Worm (Caenorhabditis elegans) whole organism, early embryonic: ENCODE data around the gene athp-1.

Experiments
- ama-1 ChIP-seq: fragments of 150-350 bp; optimal IDR thresholded peaks from 2 replicates; lab custom pipeline; 2014
- flt-1 ChIP-seq: fragments of 200-800 bp; sonication (Bioruptor generic); IDR thresholded peaks from 2 replicates; pipeline ENCODE4 v1.3.6; 2022; ENCODE audit warnings: missing genetic modification characterization, missing compliant biosample characterization
- scrt-1 ChIP-seq: fragments of 200-800 bp; sonication (Bioruptor generic); IDR thresholded peaks from 2 replicates; pipeline ENCODE4 v1.3.6; 2022; ENCODE audit warnings: missing genetic modification characterization, missing compliant biosample characterization

- TF ChIP-seq ama-1 (no peak), scrt-1 (GFP tag; lab: Robert Waterston, UW) (no peak), flt-1 (no peak)
Measured at ce11 chrIII:10933331-10933730, 51.8 kb downstream of the athp-1 start, which contains the start of gene M142.8.
